Worm (Caenorhabditis elegans) whole organism, midembryonic: ENCODE results near the gene Y56A3A.28.

Source experiments
- cog-1 ChIP-seq: sonication (generic microtip); optimal IDR thresholded peaks from 2 replicates; lab custom pipeline; 2016; ENCODE audit warnings: missing genetic modification characterization, missing compliant biosample characterization
- med-1 ChIP-seq: sonication (generic microtip); optimal IDR thresholded peaks from 2 replicates; lab custom pipeline; 2017; ENCODE audit warnings: missing genetic modification characterization, mild to moderate bottlenecking, missing compliant biosample characterization, antibody characterized with exemption, missing genetic modification reagents; ENCODE audit not compliant: insufficient read depth
- ztf-23 ChIP-seq: fragments of 200-800 bp; sonication (Bioruptor generic); IDR thresholded peaks from 2 replicates; pipeline ENCODE4 v1.3.6; 2022; ENCODE audit warnings: missing genetic modification reagents, missing genetic modification characterization, missing compliant biosample characterization
- ztf-29 ChIP-seq: fragments of 200-800 bp; sonication (Bioruptor generic); IDR thresholded peaks from 2 replicates; pipeline ENCODE4 v1.3.6; 2022; ENCODE audit warnings: missing genetic modification reagents, missing genetic modification characterization, missing compliant biosample characterization

DNA sequence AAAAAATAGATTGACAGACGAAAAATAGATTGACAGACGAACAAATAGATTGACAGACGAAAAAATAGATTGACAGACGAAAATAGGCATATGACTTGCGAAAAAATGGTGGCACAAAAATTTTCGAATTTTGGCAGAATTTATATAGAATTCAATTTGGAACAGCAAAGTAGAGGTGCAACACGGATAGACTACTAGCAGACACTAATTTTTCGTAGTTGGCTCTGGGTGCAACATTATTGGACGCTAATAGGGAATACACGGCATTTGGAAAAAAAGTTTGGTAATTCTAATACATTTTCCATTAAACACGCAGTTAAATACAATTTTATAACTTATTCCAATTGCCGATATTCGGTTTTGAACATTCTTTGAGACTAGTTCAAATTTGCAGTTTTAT lies 38.1 kb upstream of the Y56A3A.28 start:
- no peak for TF ChIP-seq ztf-29 (GFP tag; lab: Robert Waterston, UW)
- no peak for TF ChIP-seq med-1 (GFP tag; lab: Kevin White, UChicago)
- TF ChIP-seq ztf-23 (GFP tag; lab: Robert Waterston, UW) = no peak
- TF ChIP-seq cog-1 = no peak
